Fruit fly (Drosophila melanogaster): ENCODE data around the gene CG14089.

DNA sequence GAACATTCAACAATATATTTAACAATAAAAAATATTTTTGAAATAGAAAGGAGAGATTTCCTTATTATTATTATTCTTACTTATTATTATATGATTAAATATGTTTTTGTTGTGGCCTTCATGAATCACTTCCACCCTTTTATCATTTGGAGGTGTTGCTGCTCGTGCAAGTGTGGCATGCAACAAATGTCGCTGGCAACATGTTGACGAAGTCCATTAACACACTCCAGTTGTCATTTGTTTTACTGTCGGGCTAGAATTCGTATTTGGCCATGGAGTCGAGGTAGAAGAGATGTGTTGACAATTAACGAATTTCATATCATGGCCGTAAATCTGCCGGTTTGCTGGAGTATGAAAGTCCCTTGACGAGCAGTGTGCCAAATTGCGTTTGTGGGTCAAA is 46.6 kb upstream of the CG14089 start:
- TF ChIP-seq sd (tag; optimal IDR thresholded peaks at IDR 0.05) = no peak
- no peak for TF ChIP-seq CG16863 (GFP tag; optimal IDR thresholded peaks at IDR 0.05)
- no peak for TF ChIP-seq CG12299 (tag; optimal IDR thresholded peaks at IDR 0.05)
- no peak for TF ChIP-seq bigmax (GFP tag; optimal IDR thresholded peaks at IDR 0.05)
- TF ChIP-seq crc (GFP tag; optimal IDR thresholded peaks at IDR 0.05) = no peak
- TF ChIP-seq eve (GFP tag; optimal IDR thresholded peaks at IDR 0.05) = no peak
- no peak for TF ChIP-seq nmo (GFP tag; optimal IDR thresholded peaks at IDR 0.05)
